Fruit fly (Drosophila melanogaster) whole organism, adult: Measurements from ENCODE around the gene PRL-1.

Experiments used
- CG11617 ChIP-seq: fragments of 200-800 bp; sonication (Bioruptor generic); optimal IDR thresholded peaks from 2 replicates; lab custom pipeline; 2017; ENCODE audit warnings: mild to moderate bottlenecking, missing biosample characterization, missing genetic modification reagents, missing genetic modification characterization
- CG12768 ChIP-seq: fragments of 200-800 bp; sonication (Bioruptor generic); optimal IDR thresholded peaks from 2 replicates; lab custom pipeline; 2017; ENCODE audit warnings: missing biosample characterization, missing genetic modification characterization, mild to moderate bottlenecking, moderate library complexity, missing genetic modification reagents
- CG14711 ChIP-seq: fragments of 200-800 bp; sonication (Bioruptor generic); optimal IDR thresholded peaks from 2 replicates; lab custom pipeline; 2018; ENCODE audit warnings: missing biosample characterization, mild to moderate bottlenecking, missing genetic modification characterization, moderate library complexity
- CG33017 ChIP-seq: fragments of 200-800 bp; sonication (Bioruptor generic); optimal IDR thresholded peaks from 2 replicates; lab custom pipeline; 2018; ENCODE audit warnings: missing biosample characterization, mild to moderate bottlenecking, missing genetic modification characterization, moderate library complexity
- CG5204 ChIP-seq: fragments of 200-800 bp; sonication (Bioruptor generic); optimal IDR thresholded peaks from 2 replicates; lab custom pipeline; 2016; ENCODE audit warnings: missing biosample characterization, missing genetic modification characterization
- CG7045 ChIP-seq: fragments of 200-800 bp; sonication (Bioruptor generic); optimal IDR thresholded peaks from 2 replicates; lab custom pipeline; 2017; ENCODE audit warnings: missing biosample characterization, mild to moderate bottlenecking, missing genetic modification characterization
- CG7101 ChIP-seq: fragments of 200-800 bp; sonication (Bioruptor generic); optimal IDR thresholded peaks from 2 replicates; lab custom pipeline; 2018; ENCODE audit warnings: missing biosample characterization, mild to moderate bottlenecking, missing genetic modification characterization, moderate library complexity
- Clk ChIP-seq: fragments of 200-800 bp; sonication (Bioruptor generic); optimal IDR thresholded peaks from 2 replicates; lab custom pipeline; 2017; ENCODE audit warnings: missing biosample characterization, missing genetic modification characterization
- Crg-1 ChIP-seq: fragments of 200-800 bp; sonication (Bioruptor generic); optimal IDR thresholded peaks from 2 replicates; lab custom pipeline; 2016; ENCODE audit warnings: missing biosample characterization, missing genetic modification characterization
- Hr96 ChIP-seq: fragments of 200-800 bp; sonication (Bioruptor generic); optimal IDR thresholded peaks from 2 replicates; lab custom pipeline; 2016; ENCODE audit warnings: missing biosample characterization, missing genetic modification characterization
- Mnt ChIP-seq: fragments of 200-800 bp; sonication (Bioruptor generic); optimal IDR thresholded peaks from 2 replicates; lab custom pipeline; 2016; ENCODE audit warnings: missing biosample characterization, mild to moderate bottlenecking, missing genetic modification characterization
- bab1 ChIP-seq: fragments of 200-800 bp; sonication (Bioruptor generic); optimal IDR thresholded peaks from 3 replicates; lab custom pipeline; 2019; ENCODE audit warnings: missing biosample characterization, mild to moderate bottlenecking, missing genetic modification characterization, moderate library complexity
- cic ChIP-seq: fragments of 200-800 bp; sonication (Bioruptor generic); optimal IDR thresholded peaks from 2 replicates; lab custom pipeline; 2017; ENCODE audit warnings: missing biosample characterization, mild to moderate bottlenecking, missing genetic modification characterization, moderate library complexity
- cnc ChIP-seq, 2 experiments: fragments of >200 bp; optimal IDR thresholded peaks; 2 replicates each; lab custom pipeline; 2017
- kay ChIP-seq: fragments of 200-800 bp; sonication (Bioruptor generic); peaks from one replicate; lab custom pipeline; 2016; ENCODE audit warnings: missing biosample characterization, missing genetic modification characterization, borderline replicate concordance
- ovo ChIP-seq: fragments of 200-800 bp; sonication (Bioruptor generic); optimal IDR thresholded peaks from 2 replicates; lab custom pipeline; 2016; ENCODE audit warnings: missing biosample characterization, missing genetic modification characterization
- pad ChIP-seq: fragments of 200-800 bp; sonication (Bioruptor generic); optimal IDR thresholded peaks from 3 replicates; lab custom pipeline; 2017; ENCODE audit warnings: missing biosample characterization, missing genetic modification characterization, mild to moderate bottlenecking, moderate library complexity, missing genetic modification reagents
- tj ChIP-seq: fragments of 200-800 bp; sonication (Bioruptor generic); optimal IDR thresholded peaks from 3 replicates; lab custom pipeline; 2017; ENCODE audit warnings: missing biosample characterization, mild to moderate bottlenecking, missing genetic modification characterization, moderate library complexity
- toe ChIP-seq: fragments of 200-800 bp; sonication (Bioruptor generic); optimal IDR thresholded peaks from 2 replicates; lab custom pipeline; 2016; ENCODE audit warnings: missing biosample characterization, missing genetic modification characterization

The PRL-1 gene

dm6 chr2L:16241639-16242038 is 15.8 kb downstream of the PRL-1 start, which contains the start of gene CG42818:
CG42818 (plus strand) TSS chr2L:16241939.
- TF ChIP-seq Crg-1 (GFP tag; lab: Kevin White, UChicago), result no peak
- TF ChIP-seq CG12768 (GFP tag; lab: Kevin White, UChicago), result no peak
- no peak for TF ChIP-seq Clk (GFP tag; lab: Kevin White, UChicago)
- no peak for TF ChIP-seq CG14711 (tag; lab: Kevin White, UChicago)
- TF ChIP-seq kay (GFP tag; lab: Kevin White, UChicago), result no peak
- TF ChIP-seq Hr96 (GFP tag; lab: Kevin White, UChicago), result no peak
- no peak for TF ChIP-seq cnc (optimal IDR thresholded peaks at IDR 0.05; lab: Kevin White, UChicago)
- no peak for TF ChIP-seq pad (GFP tag; lab: Kevin White, UChicago)
- TF ChIP-seq CG5204 (GFP tag; lab: Kevin White, UChicago), result no peak
- no peak for TF ChIP-seq CG33017
- no peak for TF ChIP-seq cic (GFP tag; lab: Kevin White, UChicago)
- TF ChIP-seq bab1 (GFP tag; lab: Kevin White, UChicago), result no peak
- TF ChIP-seq ovo, result no peak
- no peak for TF ChIP-seq toe (GFP tag; lab: Kevin White, UChicago)
- no peak for TF ChIP-seq Mnt (GFP tag; lab: Kevin White, UChicago)

DNA sequence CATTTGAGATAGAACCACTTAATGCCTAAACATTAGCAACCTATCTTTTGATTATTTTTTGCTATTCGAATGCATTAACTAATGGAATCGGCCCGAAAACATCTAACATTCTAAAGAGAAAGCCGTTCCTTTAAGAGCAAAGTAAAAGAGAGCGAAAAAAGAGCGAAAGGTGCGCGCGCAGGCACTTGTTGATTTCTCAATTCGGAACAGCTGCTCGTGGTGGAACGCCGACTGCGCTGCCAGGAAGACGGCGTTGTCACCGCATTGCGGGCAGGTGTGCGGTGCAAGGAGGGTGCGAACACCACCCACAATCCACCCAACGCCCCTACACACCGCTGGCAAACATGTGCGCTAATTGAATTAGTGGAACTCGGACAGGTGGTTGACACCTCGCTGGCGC is 22.6 kb downstream of the PRL-1 start:
- TF ChIP-seq CG5204 (GFP tag; lab: Kevin White, UChicago) (no peak), Mnt (GFP tag; lab: Kevin White, UChicago) (peak; percentile 41), Hr96 (GFP tag; lab: Kevin White, UChicago) (no peak), tj (GFP tag; lab: Kevin White, UChicago) (no peak)

- no peak for TF ChIP-seq CG14711 (tag; lab: Kevin White, UChicago)
- TF ChIP-seq cnc (optimal IDR thresholded peaks at IDR 0.05; lab: Kevin White, UChicago), result no peak
- no peak for TF ChIP-seq pad (GFP tag; lab: Kevin White, UChicago)
- peak; percentile 18 for TF ChIP-seq CG7045 (GFP tag; lab: Kevin White, UChicago)
- TF ChIP-seq CG7101 (tag; lab: Kevin White, UChicago), result no peak
These were observed 26.1 kb downstream of the PRL-1 start, which contains the start of gene Ca-Ma2d for dm6 chr2L:16231265-16231664. Ca-Ma2d (plus strand) TSS chr2L:16231475.

DNA sequence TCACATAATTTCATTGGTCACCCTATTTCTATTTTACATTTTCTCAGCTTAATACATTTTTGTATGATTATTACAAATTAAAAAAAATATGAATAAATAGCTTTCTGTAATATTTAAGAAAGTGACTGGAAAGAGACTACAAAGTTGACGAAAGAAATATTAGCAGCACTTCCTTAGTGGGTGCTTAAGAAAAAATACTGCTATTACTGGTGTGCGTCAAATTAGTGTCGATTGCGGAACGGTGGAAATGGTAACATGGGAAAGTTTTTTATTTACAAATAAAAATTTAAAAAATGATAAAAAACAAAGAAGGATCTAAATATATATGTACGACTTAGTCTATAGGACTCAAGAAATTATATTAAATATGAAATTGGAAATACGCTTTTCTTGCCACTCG is 33.4 kb downstream of the PRL-1 start:
- no peak for TF ChIP-seq Mnt (GFP tag; lab: Kevin White, UChicago)

- TF ChIP-seq kay (GFP tag; lab: Kevin White, UChicago) (no peak), Clk (GFP tag; lab: Kevin White, UChicago) (no peak), cnc (optimal IDR thresholded peaks at IDR 0.05; lab: Kevin White, UChicago) (no peak), tj (GFP tag; lab: Kevin White, UChicago) (no peak), CG7101 (tag; lab: Kevin White, UChicago) (no peak), CG11617 (no peak), Mnt (GFP tag; lab: Kevin White, UChicago) (no peak), CG5204 (GFP tag; lab: Kevin White, UChicago) (no peak)
These were observed 41.1 kb downstream of the PRL-1 start for dm6 chr2L:16216298-16216697.

DNA sequence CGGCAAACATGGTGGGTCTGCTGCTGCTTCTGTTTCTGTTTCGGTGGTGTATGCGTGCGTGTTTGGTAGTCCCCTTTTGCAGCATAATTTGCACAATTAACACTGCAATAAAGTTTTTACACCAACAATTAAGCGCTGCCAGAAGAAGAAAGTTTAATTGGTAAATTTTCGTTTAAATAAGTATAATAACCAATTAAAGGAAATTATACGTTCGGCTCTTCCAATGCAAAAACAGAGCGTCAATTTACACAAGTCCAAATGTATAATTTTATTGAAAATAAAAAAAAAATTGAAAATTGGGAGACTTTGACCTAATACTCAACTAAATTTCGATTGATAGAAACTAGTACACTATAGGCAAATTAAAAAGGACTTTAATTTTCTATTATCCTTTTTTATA is 46.2 kb downstream of the PRL-1 start, which contains the start of gene CG31819:
Gene CG31819 (plus strand): TSS at position 301 of the 400 bp plus-strand sequence.
- no peak for TF ChIP-seq toe (GFP tag; lab: Kevin White, UChicago)

dm6 chr2L:16198150-16198549 is 59.3 kb downstream of the PRL-1 start:
- TF ChIP-seq pad (GFP tag; lab: Kevin White, UChicago) (peak; percentile 95), Mnt (GFP tag; lab: Kevin White, UChicago) (no peak)
